Fruit fly (Drosophila melanogaster) whole organism, prepupa: ENCODE measurements around the gene CG1103.
A peak's percentile ranks its signal among the peaks of the same experiment; 100 is the strongest.

Experiments used
- Blimp-1 ChIP-seq: fragments of 200-800 bp; sonication (Bioruptor generic); optimal IDR thresholded peaks from 3 replicates; lab custom pipeline; 2017; ENCODE audit warnings: missing biosample characterization, missing genetic modification characterization, mild to moderate bottlenecking, moderate library complexity, missing genetic modification reagents
- CG10669 ChIP-seq: fragments of 200-800 bp; sonication (Bioruptor generic); optimal IDR thresholded peaks from 3 replicates; lab custom pipeline; 2018; ENCODE audit warnings: missing biosample characterization, mild to moderate bottlenecking, missing genetic modification characterization, moderate library complexity
- CG11294 ChIP-seq: fragments of 200-800 bp; sonication (Bioruptor generic); IDR thresholded peaks from 2 replicates; pipeline ENCODE4 v1.3.6; 2022; ENCODE audit warnings: missing biosample characterization, missing genetic modification characterization
- CG11902 ChIP-seq: fragments of 200-800 bp; sonication (Bioruptor generic); optimal IDR thresholded peaks from 3 replicates; lab custom pipeline; 2016; ENCODE audit warnings: missing biosample characterization, missing genetic modification characterization
- CG15336 ChIP-seq: fragments of 200-800 bp; sonication (Bioruptor generic); IDR thresholded peaks from 2 replicates; pipeline ENCODE4 v1.3.6; 2022; ENCODE audit warnings: missing biosample characterization, missing genetic modification characterization
- CG1621 ChIP-seq: fragments of 200-800 bp; sonication (Bioruptor generic); optimal IDR thresholded peaks from 3 replicates; lab custom pipeline; 2018; ENCODE audit warnings: missing biosample characterization, mild to moderate bottlenecking, missing genetic modification characterization
- CG3032 ChIP-seq: fragments of 200-800 bp; optimal IDR thresholded peaks from 2 replicates; lab custom pipeline; 2019; ENCODE audit warnings: missing biosample characterization, mild to moderate bottlenecking, missing genetic modification characterization, moderate library complexity
- CG31627 ChIP-seq: fragments of 200-800 bp; sonication (Bioruptor generic); optimal IDR thresholded peaks from 3 replicates; lab custom pipeline; 2016; ENCODE audit warnings: missing biosample characterization, missing genetic modification characterization
- CG34406 ChIP-seq: fragments of 200-800 bp; sonication (Bioruptor generic); optimal IDR thresholded peaks from 3 replicates; lab custom pipeline; 2016; ENCODE audit warnings: missing biosample characterization, missing genetic modification characterization
- CG3919 ChIP-seq: fragments of 200-800 bp; sonication (Bioruptor generic); optimal IDR thresholded peaks from 3 replicates; lab custom pipeline; 2016; ENCODE audit warnings: missing biosample characterization, missing genetic modification characterization
- CG4318 ChIP-seq: fragments of 200-800 bp; sonication (Bioruptor generic); optimal IDR thresholded peaks from 3 replicates; lab custom pipeline; 2017; ENCODE audit warnings: missing biosample characterization, mild to moderate bottlenecking, missing genetic modification characterization
- CG6163 ChIP-seq: fragments of 200-800 bp; sonication (Bioruptor generic); IDR thresholded peaks from 3 replicates; pipeline ENCODE4 v1.3.6; 2022; ENCODE audit warnings: missing biosample characterization, missing genetic modification characterization
- CG6276 ChIP-seq: fragments of 200-800 bp; sonication (Bioruptor generic); optimal IDR thresholded peaks from 2 replicates; lab custom pipeline; 2017; ENCODE audit warnings: missing biosample characterization, mild to moderate bottlenecking, missing genetic modification characterization
- CG6792 ChIP-seq: fragments of 200-800 bp; sonication (Bioruptor generic); optimal IDR thresholded peaks from 3 replicates; lab custom pipeline; 2016; ENCODE audit warnings: missing biosample characterization, missing genetic modification characterization
- CG6808 ChIP-seq: fragments of 200-800 bp; sonication (Bioruptor generic); optimal IDR thresholded peaks from 3 replicates; lab custom pipeline; 2017; ENCODE audit warnings: missing biosample characterization, missing genetic modification characterization, mild to moderate bottlenecking, moderate library complexity, missing genetic modification reagents
- CG8119 ChIP-seq: fragments of 200-800 bp; sonication (Bioruptor generic); IDR thresholded peaks from 3 replicates; pipeline ENCODE4 v1.3.6; 2022; ENCODE audit warnings: missing biosample characterization, missing genetic modification characterization
- CG8319 ChIP-seq: fragments of 200-800 bp; sonication (Bioruptor generic); optimal IDR thresholded peaks from 3 replicates; lab custom pipeline; 2016; ENCODE audit warnings: missing biosample characterization, missing genetic modification characterization
- CG9139 ChIP-seq: fragments of 200-800 bp; sonication (Bioruptor generic); optimal IDR thresholded peaks from 3 replicates; lab custom pipeline; 2017; ENCODE audit warnings: missing biosample characterization, mild to moderate bottlenecking, missing genetic modification characterization
- Eip75B ChIP-seq: fragments of 200-800 bp; sonication (Bioruptor generic); optimal IDR thresholded peaks from 3 replicates; lab custom pipeline; 2016; ENCODE audit warnings: missing biosample characterization, missing genetic modification characterization
- Eip78C ChIP-seq: fragments of 200-800 bp; sonication (Bioruptor generic); peaks from one replicate; lab custom pipeline; 2016; ENCODE audit warnings: missing biosample characterization, missing genetic modification characterization
- Eip93F ChIP-seq: fragments of 200-800 bp; sonication (Bioruptor generic); optimal IDR thresholded peaks from 2 replicates; lab custom pipeline; 2016; ENCODE audit warnings: missing biosample characterization, mild to moderate bottlenecking, missing genetic modification characterization
- Ets21C ChIP-seq: fragments of 200-800 bp; sonication (Bioruptor generic); optimal IDR thresholded peaks from 3 replicates; lab custom pipeline; 2016; ENCODE audit warnings: missing biosample characterization, missing genetic modification characterization
- Hr38 ChIP-seq: sonication (Bioruptor generic); optimal IDR thresholded peaks from 2 replicates; lab custom pipeline; 2016; ENCODE audit warnings: missing biosample characterization, missing genetic modification characterization
- Hr39 ChIP-seq: fragments of 200-800 bp; sonication (Bioruptor generic); optimal IDR thresholded peaks from 2 replicates; lab custom pipeline; 2016; ENCODE audit warnings: missing biosample characterization, missing genetic modification characterization
- Hr4 ChIP-seq: fragments of 200-800 bp; sonication (Bioruptor generic); optimal IDR thresholded peaks from 3 replicates; lab custom pipeline; 2016; ENCODE audit warnings: missing biosample characterization, missing genetic modification characterization
- Lpt ChIP-seq: fragments of 200-800 bp; sonication (Bioruptor generic); optimal IDR thresholded peaks from 3 replicates; lab custom pipeline; 2016; ENCODE audit warnings: missing biosample characterization, missing genetic modification characterization
- Met ChIP-seq: fragments of 200-800 bp; sonication (Bioruptor generic); optimal IDR thresholded peaks from 3 replicates; lab custom pipeline; 2016; ENCODE audit warnings: missing biosample characterization, missing genetic modification characterization
- OdsH ChIP-seq: fragments of 200-800 bp; sonication (Bioruptor generic); optimal IDR thresholded peaks from 3 replicates; lab custom pipeline; 2016; ENCODE audit warnings: missing biosample characterization, missing genetic modification characterization
- Smox ChIP-seq: fragments of 200-800 bp; sonication (Bioruptor generic); optimal IDR thresholded peaks from 3 replicates; lab custom pipeline; 2016; ENCODE audit warnings: missing biosample characterization, missing genetic modification characterization
- Sox102F ChIP-seq: fragments of 200-800 bp; sonication (Bioruptor generic); optimal IDR thresholded peaks from 2 replicates; lab custom pipeline; 2016; ENCODE audit warnings: missing biosample characterization, mild to moderate bottlenecking, missing genetic modification characterization
- Sox14 ChIP-seq: fragments of 200-800 bp; sonication (Bioruptor generic); optimal IDR thresholded peaks from 3 replicates; lab custom pipeline; 2016; ENCODE audit warnings: missing biosample characterization, missing genetic modification characterization
- Sox15 ChIP-seq: fragments of 200-800 bp; sonication (Bioruptor generic); optimal IDR thresholded peaks from 3 replicates; lab custom pipeline; 2016; ENCODE audit warnings: missing biosample characterization, missing genetic modification characterization
- acj6 ChIP-seq: fragments of 200-800 bp; sonication (Bioruptor generic); optimal IDR thresholded peaks from 3 replicates; lab custom pipeline; 2016; ENCODE audit warnings: missing biosample characterization, missing genetic modification characterization
- dac ChIP-seq: fragments of 200-800 bp; sonication (Bioruptor generic); optimal IDR thresholded peaks from 2 replicates; lab custom pipeline; 2017; ENCODE audit warnings: missing biosample characterization, mild to moderate bottlenecking, missing genetic modification characterization
- dsx ChIP-seq: fragments of 200-800 bp; optimal IDR thresholded peaks from 3 replicates; lab custom pipeline; 2019; ENCODE audit warnings: missing biosample characterization, mild to moderate bottlenecking, missing genetic modification characterization, moderate library complexity; ENCODE audit not compliant: poor library complexity, severe bottlenecking
- eg ChIP-seq: fragments of 200-800 bp; sonication (Bioruptor generic); IDR thresholded peaks from 3 replicates; pipeline ENCODE4 v1.3.6; 2022; ENCODE audit warnings: missing biosample characterization, missing genetic modification characterization
- esn ChIP-seq: fragments of 200-800 bp; sonication (Bioruptor generic); optimal IDR thresholded peaks from 2 replicates; lab custom pipeline; 2016; ENCODE audit warnings: missing biosample characterization, mild to moderate bottlenecking, missing genetic modification characterization, moderate library complexity
- fd59A ChIP-seq: fragments of 200-800 bp; sonication (Bioruptor generic); optimal IDR thresholded peaks from 2 replicates; lab custom pipeline; 2017; ENCODE audit warnings: missing biosample characterization, mild to moderate bottlenecking, missing genetic modification characterization, missing genetic modification reagents
- fd85E ChIP-seq: fragments of 200-800 bp; sonication (Bioruptor generic); optimal IDR thresholded peaks from 3 replicates; lab custom pipeline; 2016; ENCODE audit warnings: missing biosample characterization, missing genetic modification characterization
- fkh ChIP-seq: fragments of 200-800 bp; sonication (Bioruptor generic); optimal IDR thresholded peaks from 3 replicates; lab custom pipeline; 2017; ENCODE audit warnings: missing biosample characterization, mild to moderate bottlenecking, missing genetic modification characterization, moderate library complexity
- lz ChIP-seq: fragments of 200-800 bp; sonication (Bioruptor generic); optimal IDR thresholded peaks from 3 replicates; lab custom pipeline; 2016; ENCODE audit warnings: missing biosample characterization, missing genetic modification characterization
- net ChIP-seq: fragments of 200-800 bp; sonication (Bioruptor generic); optimal IDR thresholded peaks from 3 replicates; lab custom pipeline; 2016; ENCODE audit warnings: missing biosample characterization, missing genetic modification characterization
- salr ChIP-seq, 2 experiments: fragments of 200-800 bp; sonication (Bioruptor generic); optimal IDR thresholded peaks; 3 replicates each; lab custom pipeline; 2016 to 2018; ENCODE audit warnings: missing biosample characterization in 2 of 2, missing genetic modification characterization in 2 of 2, mild to moderate bottlenecking in 1 of 2
- svp ChIP-seq: fragments of 200-800 bp; sonication (Bioruptor generic); peaks from one replicate; lab custom pipeline; 2016; ENCODE audit warnings: missing biosample characterization, missing genetic modification characterization
- topi ChIP-seq: fragments of 200-800 bp; sonication (Bioruptor generic); optimal IDR thresholded peaks from 3 replicates; lab custom pipeline; 2016; ENCODE audit warnings: missing biosample characterization, missing genetic modification characterization
- vri ChIP-seq: fragments of 200-800 bp; sonication (Bioruptor generic); optimal IDR thresholded peaks from 3 replicates; lab custom pipeline; 2016; ENCODE audit warnings: missing biosample characterization, mild to moderate bottlenecking, missing genetic modification characterization

The CG1103 gene

DNA sequence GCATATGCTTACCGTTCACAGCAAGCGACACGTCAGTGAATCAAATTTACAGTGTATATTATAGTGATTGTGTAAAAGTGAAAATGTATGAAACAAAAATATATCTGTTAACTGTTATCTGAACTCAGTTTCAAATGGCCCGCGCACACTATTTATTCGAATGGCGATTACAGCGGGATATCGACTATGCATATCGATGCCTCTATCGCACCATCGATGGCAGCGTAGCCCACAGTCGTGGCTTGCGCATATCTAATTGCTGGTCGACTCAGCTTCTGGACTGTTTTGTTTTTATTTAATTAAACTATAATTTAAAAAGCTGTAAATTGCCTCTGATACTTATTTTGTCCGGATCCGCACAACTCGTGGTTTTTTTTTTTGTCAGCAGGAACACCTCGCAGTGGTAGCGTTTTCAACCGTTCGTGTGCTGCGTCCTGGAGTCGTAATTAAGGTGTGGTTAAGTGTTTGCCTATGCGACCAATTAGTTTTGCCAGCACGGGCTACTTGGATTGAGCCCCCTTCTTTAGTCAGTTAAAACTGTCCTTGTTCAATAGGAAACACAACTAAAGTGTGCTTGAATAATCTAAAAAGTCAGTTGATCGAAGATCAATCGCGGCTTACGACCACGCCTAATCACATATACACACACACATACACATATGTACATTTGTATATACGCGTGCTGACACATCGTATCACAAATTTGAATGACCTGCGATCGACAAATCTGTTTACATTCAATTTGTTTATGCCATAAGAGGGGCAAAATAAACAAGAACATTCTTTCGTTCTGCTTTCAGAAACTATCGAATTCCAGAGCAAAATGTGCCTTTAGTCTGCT is 43.7 kb downstream of the CG1103 start, which contains the start of gene Cont:
Cont (plus strand) TSS at position 228 of the 841 bp plus-strand sequence.
- TF ChIP-seq CG15336 (GFP tag; lab: Robert Waterston, UW) (0 out of 2 replicates have a peak, but pooled peaks have one; percentile 25), esn (peak; percentile 29), fkh (GFP tag; lab: Kevin White, UChicago) (peak; percentile 38), fd85E (GFP tag; lab: Kevin White, UChicago) (no peak), Blimp-1 (GFP tag; lab: Kevin White, UChicago) (no peak), CG1621 (no peak), Eip78C (peak; percentile 50), vri (peak; percentile 15), CG34406 (GFP tag; lab: Kevin White, UChicago) (no peak), Hr39 (no peak), eg (GFP tag; lab: Robert Waterston, UW) (no peak), CG9139 (no peak), CG8319 (GFP tag; lab: Kevin White, UChicago) (no peak), CG11294 (GFP tag; lab: Robert Waterston, UW) (no peak), Ets21C (GFP tag; lab: Kevin White, UChicago) (no peak), svp (GFP tag; lab: Kevin White, UChicago) (peak; percentile 51)

DNA sequence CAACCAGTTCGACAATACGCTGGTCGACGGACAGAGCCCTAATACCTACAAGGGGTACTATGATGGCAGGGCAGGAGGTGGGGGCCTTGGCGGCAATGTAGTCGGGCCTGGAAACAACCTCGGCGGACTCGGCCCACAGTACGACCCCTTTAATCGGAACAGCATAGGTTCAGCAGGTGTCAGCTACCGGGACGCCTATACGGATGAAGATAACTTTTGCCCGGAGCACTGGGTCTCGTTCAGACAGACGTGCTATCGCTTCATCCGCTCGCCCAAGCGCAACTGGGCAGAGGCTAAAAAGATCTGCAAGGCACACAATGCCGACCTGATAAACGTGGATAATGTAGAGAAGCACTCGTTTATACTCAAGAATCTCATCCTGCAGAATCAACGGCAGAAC is 44.6 kb downstream of the CG1103 start:
- no peak for TF ChIP-seq dac
- TF ChIP-seq Sox14 (GFP tag; lab: Kevin White, UChicago): no peak
- peak; percentile 91 for TF ChIP-seq svp (GFP tag; lab: Kevin White, UChicago)
- TF ChIP-seq CG4318 (GFP tag; lab: Kevin White, UChicago): no peak

DNA sequence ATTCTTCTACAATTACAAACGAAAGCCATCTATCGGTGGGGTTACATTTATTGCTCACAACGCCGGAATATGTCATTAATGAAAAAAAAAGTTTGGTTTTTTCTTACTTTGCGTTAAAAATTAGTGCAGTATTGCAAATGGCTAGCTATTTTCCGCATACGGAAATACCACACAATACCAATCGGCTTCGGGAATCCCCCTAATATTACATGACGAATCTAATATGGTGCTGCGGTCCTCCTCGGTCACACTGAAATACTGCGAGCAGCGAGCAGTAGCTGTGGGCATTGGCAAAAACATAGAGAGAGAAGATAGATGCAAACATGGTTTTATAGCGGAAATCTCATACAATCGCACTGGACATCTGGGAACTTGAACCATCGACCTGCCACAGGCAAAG is 49.9 kb downstream of the CG1103 start, which contains the start of gene tub:
tub (plus strand) TSS at position 253 of the 400 bp plus-strand sequence.
- TF ChIP-seq Hr38 (GFP tag; lab: Kevin White, UChicago): no peak
- TF ChIP-seq CG10669 (GFP tag; lab: Kevin White, UChicago): no peak
- TF ChIP-seq CG31627 (GFP tag; lab: Kevin White, UChicago): peak; percentile 26
- TF ChIP-seq svp (GFP tag; lab: Kevin White, UChicago): peak; percentile 84
- no peak for TF ChIP-seq Sox14 (GFP tag; lab: Kevin White, UChicago)
- TF ChIP-seq dsx (GFP tag; lab: Kevin White, UChicago): no peak
- TF ChIP-seq Eip75B (GFP tag; lab: Kevin White, UChicago): no peak
- no peak for TF ChIP-seq CG4318 (GFP tag; lab: Kevin White, UChicago)
- no peak for TF ChIP-seq CG6276
- TF ChIP-seq net (GFP tag; lab: Kevin White, UChicago): no peak
- TF ChIP-seq CG6163 (GFP tag; lab: Robert Waterston, UW): peak; percentile 62
- TF ChIP-seq CG8319 (GFP tag; lab: Kevin White, UChicago): no peak
- TF ChIP-seq Sox102F (GFP tag; lab: Kevin White, UChicago): no peak
- TF ChIP-seq Lpt (GFP tag; lab: Kevin White, UChicago): no peak
- no peak for TF ChIP-seq Smox (GFP tag; lab: Kevin White, UChicago)
- TF ChIP-seq Hr4 (GFP tag; lab: Kevin White, UChicago): no peak
- TF ChIP-seq CG3032 (tag; lab: Kevin White, UChicago): peak; percentile 25
- no peak for TF ChIP-seq Blimp-1 (GFP tag; lab: Kevin White, UChicago)
- no peak for TF ChIP-seq CG3919 (GFP tag; lab: Kevin White, UChicago)
- TF ChIP-seq Eip93F: no peak
- no peak for TF ChIP-seq CG8119 (GFP tag; lab: Robert Waterston, UW)
- peak; percentile 10 for TF ChIP-seq topi (GFP tag; lab: Kevin White, UChicago)
- no peak for TF ChIP-seq CG6792
- TF ChIP-seq dac: peak; percentile 22
- TF ChIP-seq esn: peak; percentile 13
- no peak for TF ChIP-seq Sox15
- peak; percentile 25 for TF ChIP-seq acj6 (GFP tag; lab: Kevin White, UChicago)
- no peak for TF ChIP-seq Met (GFP tag; lab: Kevin White, UChicago)
- no peak for TF ChIP-seq OdsH
- TF ChIP-seq CG11294 (GFP tag; lab: Robert Waterston, UW): no peak
- TF ChIP-seq fd59A (GFP tag; lab: Kevin White, UChicago): no peak
- TF ChIP-seq fkh (GFP tag; lab: Kevin White, UChicago): no peak
- no peak for TF ChIP-seq CG6808 (GFP tag; lab: Kevin White, UChicago)
- no peak for TF ChIP-seq CG34406 (GFP tag; lab: Kevin White, UChicago)
- no peak for TF ChIP-seq salr (GFP tag; optimal IDR thresholded peaks at IDR 0.05; lab: Kevin White, UChicago)
- TF ChIP-seq lz (GFP tag; lab: Kevin White, UChicago): peak; percentile 47
- no peak for TF ChIP-seq CG11902 (GFP tag; lab: Kevin White, UChicago)
- peak; percentile 45 for TF ChIP-seq CG1621
